Worm (Caenorhabditis elegans) whole organism, young adult: ENCODE measurements around the gene rgs-7.
A peak's percentile ranks its signal among the peaks of the same experiment; 100 is the strongest.

ENCODE experiments used
- B0261.1 ChIP-seq: sonication (generic microtip); optimal IDR thresholded peaks from 2 replicates; lab custom pipeline; 2016; ENCODE audit warnings: mild to moderate bottlenecking, missing genetic modification characterization, moderate library complexity, missing compliant biosample characterization
- F49E8.2 ChIP-seq: sonication (generic microtip); optimal IDR thresholded peaks from 3 replicates; lab custom pipeline; 2017; ENCODE audit warnings: missing genetic modification characterization, mild to moderate bottlenecking, missing compliant biosample characterization, antibody characterized with exemption, moderate library complexity; ENCODE audit not compliant: insufficient read depth
- attf-5 ChIP-seq: fragments of 200-800 bp; sonication (Bioruptor generic); optimal IDR thresholded peaks from 2 replicates; lab custom pipeline; 2018; ENCODE audit warnings: mild to moderate bottlenecking, missing genetic modification characterization, missing compliant biosample characterization
- ccch-3 ChIP-seq: fragments of 200-800 bp; sonication (Bioruptor generic); optimal IDR thresholded peaks from 2 replicates; lab custom pipeline; 2018; ENCODE audit warnings: mild to moderate bottlenecking, missing genetic modification characterization, missing compliant biosample characterization
- cebp-1 ChIP-seq, 2 experiments: fragments of 200-800 bp in 1 of 2; sonication (Bioruptor generic) in 1 of 2; sonication (generic microtip) in 1 of 2; IDR thresholded peaks in 1 of 2; optimal IDR thresholded peaks in 1 of 2; 2 replicates each; pipeline versions ENCODE4 v1.3.6 to Lab custom; 2017 to 2022; ENCODE audit warnings: missing compliant biosample characterization in 2 of 2, missing genetic modification characterization in 2 of 2, mild to moderate bottlenecking in 1 of 2, missing genetic modification reagents in 1 of 2, moderate library complexity in 1 of 2
- ceh-100 ChIP-seq: fragments of 200-800 bp; sonication (Bioruptor generic); IDR thresholded peaks from 2 replicates; pipeline ENCODE4 v1.3.6; 2022; ENCODE audit warnings: missing genetic modification reagents, missing genetic modification characterization, missing compliant biosample characterization
- egl-18 ChIP-seq: fragments of 200-800 bp; sonication (Bioruptor generic); IDR thresholded peaks from 2 replicates; pipeline ENCODE4 v1.3.6; 2022; ENCODE audit warnings: missing genetic modification reagents, missing genetic modification characterization, missing compliant biosample characterization
- hlh-26 ChIP-seq: fragments of 200-800 bp; sonication (Bioruptor generic); conservative IDR thresholded peaks from 2 replicates; pipeline ENCODE4 v1.3.6; 2022; ENCODE audit warnings: missing genetic modification reagents, missing genetic modification characterization, missing compliant biosample characterization
- lin-40 ChIP-seq: sonication (generic microtip); optimal IDR thresholded peaks from 2 replicates; lab custom pipeline; 2016; ENCODE audit warnings: missing genetic modification characterization, mild to moderate bottlenecking, missing compliant biosample characterization, missing genotype, missing genetic modification reagents
- pha-4 ChIP-seq: fragments of 150-350 bp; sonication (generic microtip); optimal IDR thresholded peaks from 2 replicates; lab custom pipeline; 2014; ENCODE audit warnings: missing biosample characterization, missing genetic modification reagents, missing genetic modification characterization
- tbx-9 ChIP-seq: sonication (generic microtip); optimal IDR thresholded peaks from 2 replicates; lab custom pipeline; 2016; ENCODE audit warnings: borderline replicate concordance, missing genetic modification characterization, inconsistent platforms, missing compliant biosample characterization
- zim-3 ChIP-seq: sonication (generic microtip); optimal IDR thresholded peaks from 2 replicates; lab custom pipeline; 2017; ENCODE audit warnings: mild to moderate bottlenecking, missing genetic modification characterization, moderate library complexity, missing compliant biosample characterization
- ztf-3 ChIP-seq: fragments of 200-800 bp; sonication (Bioruptor generic); optimal IDR thresholded peaks from 2 replicates; lab custom pipeline; 2018; ENCODE audit warnings: mild to moderate bottlenecking, missing genetic modification characterization, missing compliant biosample characterization

DNA sequence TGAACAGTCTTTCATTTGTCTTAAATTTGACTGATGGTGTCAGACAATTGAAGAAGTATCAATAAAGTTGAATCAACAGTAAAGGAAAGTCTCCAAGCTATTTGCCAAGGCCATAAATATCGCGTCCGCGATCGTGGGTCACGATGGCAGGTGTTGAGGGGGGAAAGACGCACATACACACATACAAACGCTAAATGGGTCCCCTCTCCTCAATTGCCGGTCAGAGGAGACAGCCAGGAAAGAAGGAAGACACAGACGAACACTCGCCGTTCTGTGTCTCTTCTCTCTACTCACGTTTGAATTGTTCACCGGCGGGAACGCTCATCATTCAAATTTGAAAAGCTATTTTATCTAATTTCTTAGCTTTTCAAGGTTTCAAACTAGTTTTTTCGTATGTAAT is 1.5 kb upstream of the rgs-7 start:
- TF ChIP-seq zim-3 = no peak
- no peak for TF ChIP-seq pha-4 (tag; lab: Kevin White, UChicago)
- no peak for TF ChIP-seq ccch-3
- TF ChIP-seq ceh-100 (GFP tag; lab: Robert Waterston, UW) = no peak
- TF ChIP-seq B0261.1 (tag; lab: Kevin White, UChicago) = no peak
- TF ChIP-seq attf-5 = no peak
- TF ChIP-seq egl-18 (GFP tag; lab: Robert Waterston, UW) = no peak
- no peak for TF ChIP-seq tbx-9 (tag; lab: Kevin White, UChicago)
- TF ChIP-seq lin-40 (tag; lab: Kevin White, UChicago) = no peak
- no peak for TF ChIP-seq hlh-26 (GFP tag; lab: Robert Waterston, UW)
- no peak for TF ChIP-seq cebp-1 (GFP tag; IDR thresholded peaks at IDR 0.05; lab: Robert Waterston, UW)
- peak; percentile 60 for TF ChIP-seq cebp-1 (tag; optimal IDR thresholded peaks at IDR 0.05; lab: Kevin White, UChicago)
- no peak for TF ChIP-seq F49E8.2 (tag; lab: Kevin White, UChicago)
- no peak for TF ChIP-seq ztf-3 (GFP tag; lab: Kevin White, UChicago)
